Worm (Caenorhabditis elegans) whole organism, L4 larva: Measurements from ENCODE around the gene fipr-21.

Experiments used
- jun-1 ChIP-seq: fragments of 150-350 bp; optimal IDR thresholded peaks from 2 replicates; lab custom pipeline; 2014; ENCODE audit warnings: missing biosample characterization, missing genetic modification reagents, missing genetic modification characterization
- mdl-1 ChIP-seq, 2 experiments: fragments of 150-350 bp in 1 of 2; sonication (generic microtip) in 1 of 2; optimal IDR thresholded peaks; 2 replicates each; lab custom pipeline; 2014 to 2017; ENCODE audit warnings: missing biosample characterization in 2 of 2, missing genetic modification characterization in 2 of 2
- nhr-10 ChIP-seq: fragments of 150-350 bp; optimal IDR thresholded peaks from 2 replicates; lab custom pipeline; 2014; ENCODE audit warnings: missing biosample characterization, missing genetic modification characterization
- nhr-237 ChIP-seq: sonication (generic microtip); optimal IDR thresholded peaks from 2 replicates; lab custom pipeline; 2017; ENCODE audit warnings: missing biosample characterization, missing genetic modification characterization
- nhr-76 ChIP-seq: fragments of 150-350 bp; optimal IDR thresholded peaks from 2 replicates; lab custom pipeline; 2014; ENCODE audit warnings: missing biosample characterization, missing genetic modification characterization
- pha-4 ChIP-seq, 2 experiments: fragments of 150-350 bp in 1 of 2; fragments of 200-800 bp in 1 of 2; sonication (Bioruptor generic) in 1 of 2; IDR thresholded peaks in 1 of 2; optimal IDR thresholded peaks in 1 of 2; 2 replicates each; pipeline versions ENCODE4 v1.3.6 to Lab custom; 2014 to 2022; ENCODE audit warnings: missing genetic modification characterization in 2 of 2, missing genetic modification reagents in 2 of 2, missing biosample characterization in 1 of 2, missing compliant biosample characterization in 1 of 2

ce11 chrX:10336592-10336991 lies 32.3 kb downstream of the fipr-21 start:
- no peak for TF ChIP-seq nhr-10 (tag; lab: Kevin White, UChicago)
- TF ChIP-seq pha-4 (GFP tag; IDR thresholded peaks at IDR 0.05; lab: Robert Waterston, UW) = no peak
- no peak for TF ChIP-seq pha-4 (tag; optimal IDR thresholded peaks at IDR 0.05; lab: Kevin White, UChicago)
- no peak for TF ChIP-seq mdl-1 (tag; optimal IDR thresholded peaks at IDR 0.05; lab: Kevin White, UChicago)
- no peak for TF ChIP-seq nhr-237
- no peak for TF ChIP-seq jun-1 (tag; lab: Kevin White, UChicago)
- TF ChIP-seq nhr-76 = no peak
